Worm (Caenorhabditis elegans) whole organism, L1 larva: Measurements from ENCODE around the gene sru-35.

Experiments used
- C16A3.4 ChIP-seq: fragments of 150-350 bp; optimal IDR thresholded peaks from 2 replicates; lab custom pipeline; 2014; ENCODE audit warnings: missing biosample characterization, missing genetic modification characterization
- aha-1 ChIP-seq: fragments of 150-350 bp; optimal IDR thresholded peaks from 2 replicates; lab custom pipeline; 2014; ENCODE audit warnings: missing biosample characterization, missing genetic modification characterization
- blmp-1 ChIP-seq: fragments of 150-350 bp; optimal IDR thresholded peaks from 2 replicates; lab custom pipeline; 2014; ENCODE audit warnings: missing biosample characterization, missing genetic modification characterization
- efl-1 ChIP-seq, 4 experiments: fragments of 150-350 bp; optimal IDR thresholded peaks in 3 of 4; peaks in 1 of 4; 1 replicate in 1 of 4; 2 replicates in 3 of 4; lab custom pipeline; 2014; ENCODE audit warnings: missing biosample characterization in 2 of 4, missing genetic modification characterization in 2 of 4, missing genetic modification reagents in 2 of 4
- elt-2 ChIP-seq: sonication (generic microtip); optimal IDR thresholded peaks from 2 replicates; lab custom pipeline; 2016; ENCODE audit warnings: missing genetic modification characterization, mild to moderate bottlenecking, inconsistent platforms, missing compliant biosample characterization, missing genetic modification reagents
- fkh-4 ChIP-seq: sonication (generic microtip); optimal IDR thresholded peaks from 2 replicates; lab custom pipeline; 2016; ENCODE audit warnings: missing compliant biosample characterization, missing genetic modification characterization, borderline replicate concordance
- grh-1 ChIP-seq: fragments of 200-800 bp; sonication (Bioruptor generic); IDR thresholded peaks from 2 replicates; pipeline ENCODE4 v1.3.6; 2022; ENCODE audit warnings: missing genetic modification reagents, missing genetic modification characterization, missing compliant biosample characterization
- irx-1 ChIP-seq: sonication (generic microtip); optimal IDR thresholded peaks from 2 replicates; lab custom pipeline; 2016; ENCODE audit warnings: missing genetic modification characterization, missing compliant biosample characterization
- jun-1 ChIP-seq: fragments of 150-350 bp; optimal IDR thresholded peaks from 2 replicates; lab custom pipeline; 2014; ENCODE audit warnings: missing biosample characterization, missing genetic modification reagents, missing genetic modification characterization
- lin-14 ChIP-seq: fragments of 200-800 bp; sonication (Bioruptor generic); optimal IDR thresholded peaks from 2 replicates; lab custom pipeline; 2018; ENCODE audit warnings: mild to moderate bottlenecking, missing genetic modification characterization, moderate library complexity, missing compliant biosample characterization
- lin-35 ChIP-seq, 2 experiments: fragments of 150-350 bp; optimal IDR thresholded peaks; 2 replicates each; lab custom pipeline; 2014; ENCODE audit warnings: missing biosample characterization in 2 of 2, missing genetic modification characterization in 2 of 2, missing genetic modification reagents in 2 of 2
- lin-39 ChIP-seq: fragments of 150-350 bp; optimal IDR thresholded peaks from 2 replicates; lab custom pipeline; 2014; ENCODE audit warnings: missing biosample characterization, missing genetic modification reagents, missing genetic modification characterization
- lir-3 ChIP-seq: sonication (generic microtip); optimal IDR thresholded peaks from 2 replicates; lab custom pipeline; 2016; ENCODE audit warnings: mild to moderate bottlenecking, missing genetic modification characterization, moderate library complexity, missing compliant biosample characterization; ENCODE audit not compliant: poor library complexity
- lsy-2 ChIP-seq, 2 experiments: fragments of 150-350 bp; optimal IDR thresholded peaks; 2 replicates each; lab custom pipeline; 2014; ENCODE audit warnings: missing biosample characterization in 2 of 2, missing genetic modification characterization in 2 of 2
- mab-9 ChIP-seq: fragments of 200-800 bp; sonication (Bioruptor generic); IDR thresholded peaks from 2 replicates; pipeline ENCODE4 v1.3.6; 2022; ENCODE audit warnings: missing genetic modification reagents, missing genetic modification characterization, missing compliant biosample characterization
- mdl-1 ChIP-seq, 2 experiments: fragments of 150-350 bp; optimal IDR thresholded peaks; 2 replicates each; lab custom pipeline; 2014 to 2017; ENCODE audit warnings: missing biosample characterization in 2 of 2, missing genetic modification characterization in 2 of 2, inconsistent platforms in 1 of 2
- mep-1 ChIP-seq: fragments of 150-350 bp; optimal IDR thresholded peaks from 2 replicates; lab custom pipeline; 2014; ENCODE audit warnings: missing biosample characterization, missing genetic modification characterization
- nhr-19 ChIP-seq: fragments of 200-800 bp; sonication (Bioruptor generic); conservative IDR thresholded peaks from 2 replicates; pipeline ENCODE4 v1.3.6; 2022; ENCODE audit warnings: missing genetic modification characterization, missing compliant biosample characterization
- nhr-20 ChIP-seq: sonication (generic microtip); optimal IDR thresholded peaks from 2 replicates; lab custom pipeline; 2016; ENCODE audit warnings: mild to moderate bottlenecking, missing genetic modification characterization, missing compliant biosample characterization
- nhr-237 ChIP-seq: fragments of 150-350 bp; optimal IDR thresholded peaks from 2 replicates; lab custom pipeline; 2014; ENCODE audit warnings: missing biosample characterization, missing genetic modification characterization
- nhr-28 ChIP-seq: fragments of 150-350 bp; optimal IDR thresholded peaks from 2 replicates; lab custom pipeline; 2014; ENCODE audit warnings: missing biosample characterization, missing genetic modification characterization
- nhr-71 ChIP-seq: sonication (generic microtip); optimal IDR thresholded peaks from 2 replicates; lab custom pipeline; 2016; ENCODE audit warnings: mild to moderate bottlenecking, missing genetic modification characterization, moderate library complexity, missing compliant biosample characterization
- nhr-76 ChIP-seq: sonication (generic microtip); optimal IDR thresholded peaks from 2 replicates; lab custom pipeline; 2017; ENCODE audit warnings: missing biosample characterization, missing genetic modification characterization
- nhr-77 ChIP-seq: fragments of 150-350 bp; optimal IDR thresholded peaks from 2 replicates; lab custom pipeline; 2014; ENCODE audit warnings: missing biosample characterization, missing genetic modification characterization
- nhr-84 ChIP-seq: sonication (generic microtip); optimal IDR thresholded peaks from 2 replicates; lab custom pipeline; 2017; ENCODE audit warnings: missing biosample characterization, missing genetic modification characterization
- nhr-85 ChIP-seq: sonication (generic microtip); peaks from one replicate; lab custom pipeline; 2016; ENCODE audit warnings: missing genetic modification characterization, inconsistent platforms, missing compliant biosample characterization
- nhr-90 ChIP-seq: sonication (generic microtip); optimal IDR thresholded peaks from 2 replicates; lab custom pipeline; 2016; ENCODE audit warnings: mild to moderate bottlenecking, missing genetic modification characterization, missing compliant biosample characterization; ENCODE audit not compliant: poor library complexity
- pag-3 ChIP-seq: sonication (generic microtip); optimal IDR thresholded peaks from 2 replicates; lab custom pipeline; 2017; ENCODE audit warnings: missing genetic modification characterization, mild to moderate bottlenecking, missing compliant biosample characterization, antibody characterized with exemption, borderline replicate concordance; ENCODE audit not compliant: insufficient read depth
- pax-3 ChIP-seq: fragments of 200-800 bp; sonication (Bioruptor generic); optimal IDR thresholded peaks from 2 replicates; lab custom pipeline; 2018; ENCODE audit warnings: mild to moderate bottlenecking, missing genetic modification characterization, moderate library complexity, missing compliant biosample characterization
- pqm-1 ChIP-seq: sonication (generic microtip); optimal IDR thresholded peaks from 3 replicates; lab custom pipeline; 2017; ENCODE audit warnings: missing biosample characterization, missing genetic modification characterization
- rnt-1 ChIP-seq: sonication (generic microtip); optimal IDR thresholded peaks from 2 replicates; lab custom pipeline; 2016; ENCODE audit warnings: mild to moderate bottlenecking, missing genetic modification characterization, moderate library complexity, missing compliant biosample characterization
- skn-1 ChIP-seq: fragments of 150-350 bp; optimal IDR thresholded peaks from 2 replicates; lab custom pipeline; 2014; ENCODE audit warnings: missing biosample characterization, missing genetic modification characterization
- snu-23 ChIP-seq: sonication (generic microtip); optimal IDR thresholded peaks from 2 replicates; lab custom pipeline; 2016; ENCODE audit warnings: missing genetic modification characterization, missing compliant biosample characterization
- sox-4 ChIP-seq: sonication (generic microtip); optimal IDR thresholded peaks from 2 replicates; lab custom pipeline; 2016; ENCODE audit warnings: missing genetic modification characterization, missing compliant biosample characterization
- sptf-1 ChIP-seq: fragments of 150-350 bp; optimal IDR thresholded peaks from 2 replicates; lab custom pipeline; 2014; ENCODE audit warnings: missing biosample characterization, missing genetic modification characterization
- unc-86 ChIP-seq: sonication (generic microtip); optimal IDR thresholded peaks from 2 replicates; lab custom pipeline; 2016; ENCODE audit warnings: missing genetic modification characterization, missing compliant biosample characterization
- unc-98 ChIP-seq: fragments of 200-800 bp; sonication (Bioruptor generic); IDR thresholded peaks from 2 replicates; pipeline ENCODE4 v1.3.6; 2022; ENCODE audit warnings: missing genetic modification characterization, missing compliant biosample characterization
- zip-4 ChIP-seq: fragments of 200-800 bp; sonication (Bioruptor generic); optimal IDR thresholded peaks from 2 replicates; lab custom pipeline; 2018; ENCODE audit warnings: mild to moderate bottlenecking, missing genetic modification characterization, moderate library complexity, missing compliant biosample characterization
- ztf-11 ChIP-seq, 2 experiments: sonication (generic microtip); optimal IDR thresholded peaks; 2 replicates each; lab custom pipeline; 2016 to 2017; ENCODE audit warnings: missing genetic modification characterization in 2 of 2, missing biosample characterization in 1 of 2, missing compliant biosample characterization in 1 of 2
- ztf-4 ChIP-seq: fragments of 150-350 bp; optimal IDR thresholded peaks from 2 replicates; lab custom pipeline; 2014; ENCODE audit warnings: missing biosample characterization, missing genetic modification characterization

The sru-35 gene

ce11 chrIV:8815162-8815561 is 25.1 kb upstream of the sru-35 start (continued):
- TF ChIP-seq mab-9 (GFP tag; lab: Robert Waterston, UW) (no peak), sptf-1 (tag; lab: Kevin White, UChicago) (no peak), elt-2 (tag; lab: Kevin White, UChicago) (no peak), nhr-90 (tag; lab: Kevin White, UChicago) (peak; percentile 13), ztf-11 (tag; optimal IDR thresholded peaks at IDR 0.05; lab: Kevin White, UChicago) (no peak), lin-35 (GFP tag; optimal IDR thresholded peaks at IDR 0.05; lab: Kevin White, UChicago) (peak in 1 of 2 experiments; percentile 18), skn-1 (no peak), snu-23 (GFP tag; lab: Kevin White, UChicago) (peak; percentile 51), pax-3 (tag; lab: Kevin White, UChicago) (no peak), nhr-20 (tag; lab: Kevin White, UChicago) (peak; percentile 59), nhr-76 (tag; lab: Kevin White, UChicago) (no peak), ztf-4 (tag; lab: Kevin White, UChicago) (no peak), pqm-1 (tag; lab: Kevin White, UChicago) (no peak), blmp-1 (peak; percentile 63), zip-4 (GFP tag; lab: Kevin White, UChicago) (no peak), irx-1 (no peak), unc-86 (no peak), aha-1 (tag; lab: Kevin White, UChicago) (no peak), C16A3.4 (tag; lab: Kevin White, UChicago) (no peak), nhr-85 (tag; lab: Kevin White, UChicago) (peak; percentile 84)

ce11 chrIV:8813614-8814013 is 23.6 kb upstream of the sru-35 start, which contains the start of gene exc-5:
Gene exc-5, minus strand, starts transcription at chrIV:8813670.
- no peak for TF ChIP-seq pag-3
- TF ChIP-seq nhr-20 (tag; lab: Kevin White, UChicago) = no peak
- TF ChIP-seq sox-4 (tag; lab: Kevin White, UChicago) = no peak
- TF ChIP-seq lin-14 = peak; percentile 60
- TF ChIP-seq lsy-2 (tag; optimal IDR thresholded peaks at IDR 0.05; lab: Kevin White, UChicago) = peak; percentile 0 to 57
- TF ChIP-seq jun-1 (tag; lab: Kevin White, UChicago) = no peak
- TF ChIP-seq lir-3 (tag; lab: Kevin White, UChicago) = peak; percentile 27
- no peak for TF ChIP-seq pqm-1 (tag; lab: Kevin White, UChicago)
- peak; percentile 42 for TF ChIP-seq nhr-19
- peak; percentile 16 for TF ChIP-seq lin-39 (tag; lab: Kevin White, UChicago)
- TF ChIP-seq rnt-1 = peak; percentile 56
- peak; percentile 66 for TF ChIP-seq nhr-71 (tag; lab: Kevin White, UChicago)
- TF ChIP-seq snu-23 (GFP tag; lab: Kevin White, UChicago) = peak; percentile 12
- TF ChIP-seq efl-1 (optimal IDR thresholded peaks at IDR 0.05; lab: Kevin White, UChicago) = peak; percentile 15 to 18
- TF ChIP-seq efl-1 (GFP tag; optimal IDR thresholded peaks at IDR 0.05 in 1 of 2; lab: Kevin White, UChicago) = peak in 1 of 2 experiments; percentile 52

ce11 chrIV:8807327-8807726 is 17.3 kb upstream of the sru-35 start:
- TF ChIP-seq mep-1 (tag; lab: Kevin White, UChicago) = no peak
- no peak for TF ChIP-seq nhr-84
- TF ChIP-seq unc-86 = no peak
- no peak for TF ChIP-seq nhr-237
- no peak for TF ChIP-seq unc-98
- no peak for TF ChIP-seq nhr-90 (tag; lab: Kevin White, UChicago)
- no peak for TF ChIP-seq fkh-4
- peak; percentile 4 for TF ChIP-seq nhr-77 (tag; lab: Kevin White, UChicago)

ce11 chrIV:8798255-8798654 is 8.2 kb upstream of the sru-35 start, which contains the start of gene clec-182:
Gene clec-182, minus strand, starts transcription at chrIV:8798355.
- TF ChIP-seq mdl-1 (tag; optimal IDR thresholded peaks at IDR 0.05; lab: Kevin White, UChicago) (no peak), nhr-20 (tag; lab: Kevin White, UChicago) (no peak), nhr-28 (tag; lab: Kevin White, UChicago) (no peak), rnt-1 (no peak), grh-1 (GFP tag; lab: Robert Waterston, UW) (no peak)
